Worm (Caenorhabditis elegans) whole organism, midembryonic: ENCODE results near the gene K02A6.1.

ENCODE experiments used
- cog-1 ChIP-seq: sonication (generic microtip); optimal IDR thresholded peaks from 2 replicates; lab custom pipeline; 2016; ENCODE audit warnings: missing genetic modification characterization, missing compliant biosample characterization
- flt-1 ChIP-seq: fragments of 200-800 bp; sonication (Bioruptor generic); IDR thresholded peaks from 2 replicates; pipeline ENCODE4 v1.3.6; 2022; ENCODE audit warnings: missing genetic modification characterization, missing compliant biosample characterization
- klf-2 ChIP-seq: fragments of 200-800 bp; sonication (Bioruptor generic); conservative IDR thresholded peaks from 2 replicates; pipeline ENCODE4 v1.3.6; 2022; ENCODE audit warnings: missing genetic modification reagents, missing genetic modification characterization, missing compliant biosample characterization
- med-1 ChIP-seq: sonication (generic microtip); optimal IDR thresholded peaks from 2 replicates; lab custom pipeline; 2017; ENCODE audit warnings: missing genetic modification characterization, mild to moderate bottlenecking, missing compliant biosample characterization, antibody characterized with exemption, missing genetic modification reagents; ENCODE audit not compliant: insufficient read depth
- tab-1 ChIP-seq: fragments of 200-800 bp; sonication (Bioruptor generic); IDR thresholded peaks from 2 replicates; pipeline ENCODE4 v1.3.6; 2022; ENCODE audit warnings: missing genetic modification characterization, missing compliant biosample characterization
- ztf-23 ChIP-seq: fragments of 200-800 bp; sonication (Bioruptor generic); IDR thresholded peaks from 2 replicates; pipeline ENCODE4 v1.3.6; 2022; ENCODE audit warnings: missing genetic modification reagents, missing genetic modification characterization, missing compliant biosample characterization

DNA sequence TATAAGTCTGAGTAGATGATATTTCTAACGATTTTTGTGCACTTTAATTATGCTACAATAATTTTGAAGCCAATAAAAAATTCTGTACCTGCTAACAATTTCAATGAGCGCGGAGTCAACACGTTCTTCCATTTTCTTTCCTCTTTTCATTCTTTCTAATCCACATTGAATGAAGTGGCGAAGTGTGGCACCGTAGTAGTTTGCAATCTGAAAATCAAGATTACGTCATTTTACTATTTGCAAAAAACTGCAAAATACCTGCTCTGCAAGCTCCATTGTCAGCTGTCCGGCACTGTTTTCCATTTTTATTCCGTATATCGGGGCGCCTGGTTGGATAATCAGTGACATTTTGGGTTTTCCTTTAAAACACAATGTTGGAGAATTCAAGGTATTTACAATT, 9.7 kb downstream of the K02A6.1 start:
- TF ChIP-seq flt-1 (GFP tag; lab: Robert Waterston, UW) (no peak), klf-2 (GFP tag; lab: Robert Waterston, UW) (no peak), cog-1 (tag; lab: Kevin White, UChicago) (no peak), tab-1 (GFP tag; lab: Robert Waterston, UW) (no peak), ztf-23 (no peak), med-1 (no peak)
